Fruit fly (Drosophila melanogaster) S2 (cell line): ENCODE data around the gene Fntb.

Experiments used
- CG8478 ChIP-seq: fragments of >200 bp; optimal IDR thresholded peaks from 2 replicates; lab custom pipeline; 2018
- CTCF ChIP-seq, 2 experiments: fragments of >200 bp; optimal IDR thresholded peaks; 2 replicates each; lab custom pipeline; 2018

Fntb gene

dm6 chr3R:16455875-16456274 is 23.1 kb downstream of the Fntb start, which contains the start of gene CG14883:
CG14883 (plus strand) TSS chr3R:16456052.
- no peak for TF ChIP-seq CTCF (optimal IDR thresholded peaks at IDR 0.05; lab: Kevin White, UChicago)
- TF ChIP-seq CG8478 (lab: Kevin White, UChicago) = no peak

dm6 chr3R:16456607-16457006 is 23.8 kb downstream of the Fntb start:
- TF ChIP-seq CTCF (optimal IDR thresholded peaks at IDR 0.05; lab: Kevin White, UChicago) = no peak
- TF ChIP-seq CG8478 (lab: Kevin White, UChicago) = no peak

- no peak for TF ChIP-seq CTCF (optimal IDR thresholded peaks at IDR 0.05; lab: Kevin White, UChicago)
- TF ChIP-seq CG8478 (lab: Kevin White, UChicago) = no peak
These were observed 35.8 kb downstream of the Fntb start for dm6 chr3R:16468556-16468955.

- TF ChIP-seq CTCF (optimal IDR thresholded peaks at IDR 0.05; lab: Kevin White, UChicago) = no peak
- no peak for TF ChIP-seq CG8478 (lab: Kevin White, UChicago)
These were observed 36.9 kb downstream of the Fntb start, which contains the start of the genes CG42232 and CSN5 for dm6 chr3R:16469501-16470263. CG42232 (minus strand) TSS chr3R:16469663. CSN5 (plus strand) TSS chr3R:16470099.

dm6 chr3R:16472301-16472700 is 39.5 kb downstream of the Fntb start, which contains the start of gene Gyc89Da:
Gyc89Da (plus strand) TSS chr3R:16472601.
- no peak for TF ChIP-seq CTCF (optimal IDR thresholded peaks at IDR 0.05; lab: Kevin White, UChicago)

dm6 chr3R:16476472-16476871 is 43.7 kb downstream of the Fntb start:
- TF ChIP-seq CG8478 (lab: Kevin White, UChicago) (no peak), CTCF (optimal IDR thresholded peaks at IDR 0.05; lab: Kevin White, UChicago) (no peak)

- TF ChIP-seq CTCF (optimal IDR thresholded peaks at IDR 0.05; lab: Kevin White, UChicago) (no peak), CG8478 (lab: Kevin White, UChicago) (no peak)
These were observed 44.2 kb downstream of the Fntb start, which contains the start of gene Gyc89Db for dm6 chr3R:16477033-16477432. Gyc89Db (plus strand) TSS chr3R:16477110.

dm6 chr3R:16480995-16481394 is 48.2 kb downstream of the Fntb start, which contains the start of gene Dhfr:
Dhfr (plus strand) TSS chr3R:16481167.
- TF ChIP-seq CG8478 (lab: Kevin White, UChicago) (no peak), CTCF (optimal IDR thresholded peaks at IDR 0.05; lab: Kevin White, UChicago) (no peak)

- no peak for TF ChIP-seq CTCF (optimal IDR thresholded peaks at IDR 0.05; lab: Kevin White, UChicago)
- TF ChIP-seq CG8478 (lab: Kevin White, UChicago) = no peak
These were observed 49.5 kb downstream of the Fntb start, which contains the start of gene Sdhaf3 for dm6 chr3R:16482276-16482675. Sdhaf3 (minus strand) TSS chr3R:16482452.

dm6 chr3R:16483877-16484417 is 51.1 kb downstream of the Fntb start, which contains the start of gene Der-2:
Der-2 (minus strand) TSS chr3R:16484223.
- TF ChIP-seq CG8478 (lab: Kevin White, UChicago) (no peak), CTCF (optimal IDR thresholded peaks at IDR 0.05; lab: Kevin White, UChicago) (no peak)
